Fruit fly (Drosophila melanogaster): Measurements from ENCODE around the gene CG12231.

The CG12231 gene

dm6 chrX:19531642-19532041, at the start of gene CG12231:
TSS of gene CG12231 (minus strand) at chrX:19531742.
- TF ChIP-seq CG34367 (tag; optimal IDR thresholded peaks at IDR 0.05) (no peak), CG8301 (tag; optimal IDR thresholded peaks at IDR 0.05) (no peak), CG13204 (GFP tag; optimal IDR thresholded peaks at IDR 0.05) (no peak), gl (tag; optimal IDR thresholded peaks at IDR 0.05) (no peak), rn (GFP tag; IDR thresholded peaks at IDR 0.05) (no peak), CG8159 (tag; optimal IDR thresholded peaks at IDR 0.05) (no peak), CG10348 (GFP tag; IDR thresholded peaks at IDR 0.05) (no peak), CG15710 (tag; optimal IDR thresholded peaks at IDR 0.05) (no peak), Ets98B (GFP tag; IDR thresholded peaks at IDR 0.05) (no peak), Pif1A (GFP tag; optimal IDR thresholded peaks at IDR 0.05) (no peak), Snoo (tag; optimal IDR thresholded peaks at IDR 0.05) (no peak), CG32121 (GFP tag; IDR thresholded peaks at IDR 0.05) (no peak), Pif1B (GFP tag; optimal IDR thresholded peaks at IDR 0.05) (no peak), fd96Ca (GFP tag; IDR thresholded peaks at IDR 0.05) (no peak)

DNA sequence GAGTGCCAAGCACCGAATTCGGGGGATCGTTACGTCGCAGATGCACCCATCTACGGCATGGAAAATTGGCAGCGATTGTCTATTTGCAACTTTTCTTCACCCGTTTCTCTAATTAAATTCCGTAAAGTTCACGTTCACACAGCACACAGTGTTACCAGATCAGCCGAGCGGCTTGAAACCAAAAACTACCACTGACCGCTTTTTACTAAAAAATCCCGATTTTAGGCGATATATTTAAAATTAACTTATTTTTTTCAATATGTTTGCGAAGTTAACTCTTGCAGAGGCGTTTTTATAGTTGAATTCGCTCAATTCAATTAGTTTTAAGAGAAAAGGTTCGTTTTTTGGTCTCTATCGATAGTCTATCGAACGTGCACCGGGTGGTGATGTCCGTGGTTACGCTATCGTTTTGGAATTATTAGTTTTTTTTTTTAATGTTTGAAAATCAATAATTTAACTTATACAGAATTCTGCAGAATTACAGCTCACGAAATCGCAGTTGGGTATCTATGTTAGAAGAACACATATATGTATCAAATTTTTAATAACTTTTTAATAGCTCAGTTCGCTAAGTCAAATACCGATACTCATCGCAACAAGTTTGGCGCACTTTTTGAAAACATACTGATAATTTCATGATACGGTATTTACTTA, 48.2 kb upstream of the CG12231 start, which contains the start of gene Tao:
Gene Tao (minus strand): TSS at position 153 of the 654 bp plus-strand sequence.
- TF ChIP-seq rn (GFP tag; IDR thresholded peaks at IDR 0.05) (no peak), CG15710 (tag; optimal IDR thresholded peaks at IDR 0.05) (no peak), CG8159 (tag; optimal IDR thresholded peaks at IDR 0.05) (no peak), CG8301 (tag; optimal IDR thresholded peaks at IDR 0.05) (no peak), EcR (GFP tag; optimal IDR thresholded peaks at IDR 0.05) (no peak), CG12605 (GFP tag; IDR thresholded peaks at IDR 0.05) (no peak), fd96Ca (GFP tag; IDR thresholded peaks at IDR 0.05) (no peak), gl (tag; optimal IDR thresholded peaks at IDR 0.05) (no peak), CG9948 (tag; optimal IDR thresholded peaks at IDR 0.05) (no peak), Pif1B (GFP tag; optimal IDR thresholded peaks at IDR 0.05) (no peak), Ets98B (GFP tag; IDR thresholded peaks at IDR 0.05) (no peak), CG4496 (GFP tag; IDR thresholded peaks at IDR 0.05) (no peak), CG32121 (GFP tag; IDR thresholded peaks at IDR 0.05) (no peak)

dm6 chrX:19578908-19579647, 47.5 kb upstream of the CG12231 start:
- no peak for TF ChIP-seq Ets98B (GFP tag; IDR thresholded peaks at IDR 0.05)
- TF ChIP-seq rn (GFP tag; IDR thresholded peaks at IDR 0.05), result no peak
- no peak for TF ChIP-seq CG8159 (tag; optimal IDR thresholded peaks at IDR 0.05)
- no peak for TF ChIP-seq CG34367 (tag; optimal IDR thresholded peaks at IDR 0.05)
- TF ChIP-seq EcR (GFP tag; optimal IDR thresholded peaks at IDR 0.05), result no peak
- TF ChIP-seq CG4496 (GFP tag; IDR thresholded peaks at IDR 0.05), result no peak
- no peak for TF ChIP-seq D1 (tag; optimal IDR thresholded peaks at IDR 0.05)
- TF ChIP-seq gl (tag; optimal IDR thresholded peaks at IDR 0.05), result no peak
- TF ChIP-seq CG8301 (tag; optimal IDR thresholded peaks at IDR 0.05), result no peak
- no peak for TF ChIP-seq Pif1B (GFP tag; optimal IDR thresholded peaks at IDR 0.05)
- TF ChIP-seq Pif1A (GFP tag; optimal IDR thresholded peaks at IDR 0.05), result no peak
- no peak for TF ChIP-seq CG15710 (tag; optimal IDR thresholded peaks at IDR 0.05)
- no peak for TF ChIP-seq CG17806 (tag; optimal IDR thresholded peaks at IDR 0.05)
- no peak for TF ChIP-seq CG12605 (GFP tag; IDR thresholded peaks at IDR 0.05)
- TF ChIP-seq CG10348 (GFP tag; IDR thresholded peaks at IDR 0.05), result no peak

dm6 chrX:19577940-19578632, 46.5 kb upstream of the CG12231 start:
- TF ChIP-seq CG8159 (tag; optimal IDR thresholded peaks at IDR 0.05) (no peak), CG14655 (GFP tag; optimal IDR thresholded peaks at IDR 0.05) (no peak), CG17806 (tag; optimal IDR thresholded peaks at IDR 0.05) (no peak), D1 (tag; optimal IDR thresholded peaks at IDR 0.05) (no peak), fd96Ca (GFP tag; IDR thresholded peaks at IDR 0.05) (no peak), EcR (GFP tag; optimal IDR thresholded peaks at IDR 0.05) (peak; percentile 59), rn (GFP tag; IDR thresholded peaks at IDR 0.05) (no peak), CG10348 (GFP tag; IDR thresholded peaks at IDR 0.05) (no peak), Pif1B (GFP tag; optimal IDR thresholded peaks at IDR 0.05) (no peak), CG4496 (GFP tag; IDR thresholded peaks at IDR 0.05) (no peak), CG32121 (GFP tag; IDR thresholded peaks at IDR 0.05) (peak; percentile 53; the same call in 1 of the 2 replicates), CG15710 (tag; optimal IDR thresholded peaks at IDR 0.05) (no peak)

DNA sequence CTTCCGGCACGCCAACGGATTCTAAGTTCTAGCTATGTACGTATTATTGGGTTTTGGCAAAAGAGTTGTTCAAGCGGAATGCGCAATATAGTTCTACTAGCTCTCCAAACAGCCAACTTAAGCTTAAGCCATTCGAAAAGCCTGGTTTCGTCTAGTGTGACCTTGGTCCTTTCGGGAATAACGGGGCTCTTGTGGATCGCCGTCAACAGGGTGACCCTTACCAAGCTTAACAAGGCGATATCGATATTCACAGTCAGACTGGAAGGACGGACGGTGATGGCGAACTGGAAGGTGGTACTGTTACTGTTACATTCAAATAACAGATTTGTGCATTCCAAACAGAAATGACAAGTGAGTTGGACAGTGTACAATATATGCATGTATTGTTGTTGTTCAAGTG, 42.1 kb upstream of the CG12231 start:
- TF ChIP-seq D1 (tag; optimal IDR thresholded peaks at IDR 0.05) (no peak), CG15710 (tag; optimal IDR thresholded peaks at IDR 0.05) (no peak), CG14655 (GFP tag; optimal IDR thresholded peaks at IDR 0.05) (no peak), CG4496 (GFP tag; IDR thresholded peaks at IDR 0.05) (no peak), rn (GFP tag; IDR thresholded peaks at IDR 0.05) (no peak), CG10348 (GFP tag; IDR thresholded peaks at IDR 0.05) (no peak), Pif1A (GFP tag; optimal IDR thresholded peaks at IDR 0.05) (no peak), gl (tag; optimal IDR thresholded peaks at IDR 0.05) (no peak), CG8301 (tag; optimal IDR thresholded peaks at IDR 0.05) (no peak), Snoo (tag; optimal IDR thresholded peaks at IDR 0.05) (no peak), EcR (GFP tag; optimal IDR thresholded peaks at IDR 0.05) (no peak), CG12605 (GFP tag; IDR thresholded peaks at IDR 0.05) (no peak), Pif1B (GFP tag; optimal IDR thresholded peaks at IDR 0.05) (no peak), CG17806 (tag; optimal IDR thresholded peaks at IDR 0.05) (no peak), CG32121 (GFP tag; IDR thresholded peaks at IDR 0.05) (no peak), CG9948 (tag; optimal IDR thresholded peaks at IDR 0.05) (no peak)

All from whole organism, pupa.